Fruit fly (Drosophila melanogaster) whole organism, adult: Measurements from ENCODE around the gene CG6230.

Source experiments
- CG11617 ChIP-seq: fragments of 200-800 bp; sonication (Bioruptor generic); optimal IDR thresholded peaks from 2 replicates; lab custom pipeline; 2017; ENCODE audit warnings: mild to moderate bottlenecking, missing biosample characterization, missing genetic modification reagents, missing genetic modification characterization
- CG12768 ChIP-seq: fragments of 200-800 bp; sonication (Bioruptor generic); optimal IDR thresholded peaks from 2 replicates; lab custom pipeline; 2017; ENCODE audit warnings: missing biosample characterization, missing genetic modification characterization, mild to moderate bottlenecking, moderate library complexity, missing genetic modification reagents
- CG14711 ChIP-seq: fragments of 200-800 bp; sonication (Bioruptor generic); optimal IDR thresholded peaks from 2 replicates; lab custom pipeline; 2018; ENCODE audit warnings: missing biosample characterization, mild to moderate bottlenecking, missing genetic modification characterization, moderate library complexity
- CG1620 ChIP-seq: fragments of 200-800 bp; sonication (Bioruptor generic); optimal IDR thresholded peaks from 2 replicates; lab custom pipeline; 2016; ENCODE audit warnings: missing biosample characterization, missing genetic modification characterization
- CG33017 ChIP-seq: fragments of 200-800 bp; sonication (Bioruptor generic); optimal IDR thresholded peaks from 2 replicates; lab custom pipeline; 2018; ENCODE audit warnings: missing biosample characterization, mild to moderate bottlenecking, missing genetic modification characterization, moderate library complexity
- CG5204 ChIP-seq: fragments of 200-800 bp; sonication (Bioruptor generic); optimal IDR thresholded peaks from 2 replicates; lab custom pipeline; 2016; ENCODE audit warnings: missing biosample characterization, missing genetic modification characterization
- CG7045 ChIP-seq: fragments of 200-800 bp; sonication (Bioruptor generic); optimal IDR thresholded peaks from 2 replicates; lab custom pipeline; 2017; ENCODE audit warnings: missing biosample characterization, mild to moderate bottlenecking, missing genetic modification characterization
- CG7101 ChIP-seq: fragments of 200-800 bp; sonication (Bioruptor generic); optimal IDR thresholded peaks from 2 replicates; lab custom pipeline; 2018; ENCODE audit warnings: missing biosample characterization, mild to moderate bottlenecking, missing genetic modification characterization, moderate library complexity
- Clk ChIP-seq: fragments of 200-800 bp; sonication (Bioruptor generic); optimal IDR thresholded peaks from 2 replicates; lab custom pipeline; 2017; ENCODE audit warnings: missing biosample characterization, missing genetic modification characterization
- Crg-1 ChIP-seq: fragments of 200-800 bp; sonication (Bioruptor generic); optimal IDR thresholded peaks from 2 replicates; lab custom pipeline; 2016; ENCODE audit warnings: missing biosample characterization, missing genetic modification characterization
- Hr96 ChIP-seq: fragments of 200-800 bp; sonication (Bioruptor generic); optimal IDR thresholded peaks from 2 replicates; lab custom pipeline; 2016; ENCODE audit warnings: missing biosample characterization, missing genetic modification characterization
- Mnt ChIP-seq: fragments of 200-800 bp; sonication (Bioruptor generic); optimal IDR thresholded peaks from 2 replicates; lab custom pipeline; 2016; ENCODE audit warnings: missing biosample characterization, mild to moderate bottlenecking, missing genetic modification characterization
- bab1 ChIP-seq: fragments of 200-800 bp; sonication (Bioruptor generic); optimal IDR thresholded peaks from 3 replicates; lab custom pipeline; 2019; ENCODE audit warnings: missing biosample characterization, mild to moderate bottlenecking, missing genetic modification characterization, moderate library complexity
- cic ChIP-seq: fragments of 200-800 bp; sonication (Bioruptor generic); optimal IDR thresholded peaks from 2 replicates; lab custom pipeline; 2017; ENCODE audit warnings: missing biosample characterization, mild to moderate bottlenecking, missing genetic modification characterization, moderate library complexity
- cnc ChIP-seq, 2 experiments: fragments of >200 bp; optimal IDR thresholded peaks; 2 replicates each; lab custom pipeline; 2017
- kay ChIP-seq: fragments of 200-800 bp; sonication (Bioruptor generic); peaks from one replicate; lab custom pipeline; 2016; ENCODE audit warnings: missing biosample characterization, missing genetic modification characterization, borderline replicate concordance
- ovo ChIP-seq: fragments of 200-800 bp; sonication (Bioruptor generic); optimal IDR thresholded peaks from 2 replicates; lab custom pipeline; 2016; ENCODE audit warnings: missing biosample characterization, missing genetic modification characterization
- pad ChIP-seq: fragments of 200-800 bp; sonication (Bioruptor generic); optimal IDR thresholded peaks from 3 replicates; lab custom pipeline; 2017; ENCODE audit warnings: missing biosample characterization, missing genetic modification characterization, mild to moderate bottlenecking, moderate library complexity, missing genetic modification reagents
- tj ChIP-seq: fragments of 200-800 bp; sonication (Bioruptor generic); optimal IDR thresholded peaks from 3 replicates; lab custom pipeline; 2017; ENCODE audit warnings: missing biosample characterization, mild to moderate bottlenecking, missing genetic modification characterization, moderate library complexity
- toe ChIP-seq: fragments of 200-800 bp; sonication (Bioruptor generic); optimal IDR thresholded peaks from 2 replicates; lab custom pipeline; 2016; ENCODE audit warnings: missing biosample characterization, missing genetic modification characterization

The CG6230 gene

dm6 chr2L:11086357-11086924 lies 33.7 kb downstream of the CG6230 start, which contains the start of gene CG16854:
TSS of gene CG16854 (plus strand) at chr2L:11086721.
- TF ChIP-seq CG12768 (GFP tag; lab: Kevin White, UChicago), result no peak
- no peak for TF ChIP-seq Hr96
- TF ChIP-seq CG5204 (GFP tag; lab: Kevin White, UChicago), result no peak
- no peak for TF ChIP-seq pad (GFP tag; lab: Kevin White, UChicago)

DNA sequence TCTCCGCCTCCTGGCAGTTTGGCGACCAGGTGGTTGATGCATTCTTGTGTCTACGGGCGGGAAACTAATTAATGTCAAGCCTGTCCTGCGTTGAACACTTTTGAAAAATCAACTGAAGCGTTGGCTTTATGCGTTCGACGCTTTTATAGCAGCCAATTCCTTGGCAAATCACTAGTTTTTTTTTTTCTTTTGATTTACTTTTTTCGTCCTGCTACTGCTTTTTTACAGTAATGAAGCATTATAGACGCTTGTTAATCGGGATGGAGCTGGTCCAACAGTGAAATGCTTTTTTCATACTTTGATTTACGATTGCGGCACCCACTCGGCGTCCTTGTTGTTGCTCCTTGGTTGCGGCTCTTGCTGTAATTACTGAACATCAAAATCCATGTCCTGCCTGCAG lies 35.0 kb downstream of the CG6230 start, which contains the start of gene AstCC:
Gene AstCC (minus strand): TSS at position 101 of the 400 bp plus-strand sequence.
- TF ChIP-seq Mnt (GFP tag; lab: Kevin White, UChicago) (no peak), toe (GFP tag; lab: Kevin White, UChicago) (no peak), CG7101 (no peak), CG7045 (GFP tag; lab: Kevin White, UChicago) (no peak), Hr96 (no peak), cic (no peak), kay (GFP tag; lab: Kevin White, UChicago) (no peak)

dm6 chr2L:11082025-11082424 lies 38.1 kb downstream of the CG6230 start:
- TF ChIP-seq ovo (no peak), Clk (GFP tag; lab: Kevin White, UChicago) (no peak), kay (GFP tag; lab: Kevin White, UChicago) (no peak), CG12768 (GFP tag; lab: Kevin White, UChicago) (no peak), CG33017 (tag; lab: Kevin White, UChicago) (no peak), bab1 (no peak), tj (GFP tag; lab: Kevin White, UChicago) (no peak), CG14711 (no peak), CG5204 (GFP tag; lab: Kevin White, UChicago) (no peak)

dm6 chr2L:11081337-11081736 lies 38.8 kb downstream of the CG6230 start, which contains the start of gene AstC:
TSS of gene AstC (minus strand) at chr2L:11081399.
- TF ChIP-seq CG5204 (GFP tag; lab: Kevin White, UChicago) (no peak), bab1 (no peak), toe (GFP tag; lab: Kevin White, UChicago) (no peak), ovo (no peak), Mnt (GFP tag; lab: Kevin White, UChicago) (no peak), CG12768 (GFP tag; lab: Kevin White, UChicago) (no peak), CG1620 (GFP tag; lab: Kevin White, UChicago) (no peak), Clk (GFP tag; lab: Kevin White, UChicago) (no peak), Hr96 (no peak), cic (no peak), CG33017 (tag; lab: Kevin White, UChicago) (no peak), kay (GFP tag; lab: Kevin White, UChicago) (no peak), tj (GFP tag; lab: Kevin White, UChicago) (no peak)

DNA sequence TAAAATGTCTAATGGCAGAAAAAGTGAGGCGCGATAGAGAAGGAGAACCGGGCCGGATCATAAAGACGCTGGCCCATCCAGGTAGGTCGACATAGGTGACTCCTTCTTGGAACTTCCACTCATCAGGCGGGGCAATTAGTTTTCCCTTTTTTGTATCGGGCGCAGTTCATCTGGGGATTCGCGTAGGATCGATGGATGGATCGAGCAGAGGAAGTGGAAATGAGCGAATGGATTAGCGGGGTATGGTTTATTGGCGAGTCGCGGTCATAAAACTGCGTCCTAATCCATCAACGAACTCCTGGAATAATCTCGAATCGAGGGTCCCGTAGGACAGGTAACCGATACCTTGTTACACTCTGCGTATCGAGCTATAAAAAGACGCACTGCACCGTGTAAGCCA lies 45.0 kb downstream of the CG6230 start, which contains the start of gene CG43725:
Gene CG43725 (plus strand): TSS at position 400 of the 400 bp plus-strand sequence.
- TF ChIP-seq ovo (no peak), CG7045 (GFP tag; lab: Kevin White, UChicago) (no peak), bab1 (no peak), CG7101 (no peak), Crg-1 (GFP tag; lab: Kevin White, UChicago) (no peak), CG11617 (GFP tag; lab: Kevin White, UChicago) (no peak), toe (GFP tag; lab: Kevin White, UChicago) (no peak), pad (GFP tag; lab: Kevin White, UChicago) (no peak), kay (GFP tag; lab: Kevin White, UChicago) (no peak), CG14711 (no peak), Hr96 (no peak), CG1620 (GFP tag; lab: Kevin White, UChicago) (no peak), cic (no peak), CG12768 (GFP tag; lab: Kevin White, UChicago) (no peak), Clk (GFP tag; lab: Kevin White, UChicago) (no peak), CG33017 (tag; lab: Kevin White, UChicago) (no peak), CG5204 (GFP tag; lab: Kevin White, UChicago) (no peak), Mnt (GFP tag; lab: Kevin White, UChicago) (no peak), cnc (optimal IDR thresholded peaks at IDR 0.05; lab: Kevin White, UChicago) (no peak)

dm6 chr2L:11073947-11074346 lies 46.2 kb downstream of the CG6230 start:
- TF ChIP-seq CG12768 (GFP tag; lab: Kevin White, UChicago) (no peak), CG7045 (GFP tag; lab: Kevin White, UChicago) (no peak), Crg-1 (GFP tag; lab: Kevin White, UChicago) (no peak), cic (no peak), tj (GFP tag; lab: Kevin White, UChicago) (no peak), cnc (optimal IDR thresholded peaks at IDR 0.05; lab: Kevin White, UChicago) (no peak), Mnt (GFP tag; lab: Kevin White, UChicago) (no peak), toe (GFP tag; lab: Kevin White, UChicago) (no peak), CG7101 (no peak), CG1620 (GFP tag; lab: Kevin White, UChicago) (no peak), CG5204 (GFP tag; lab: Kevin White, UChicago) (no peak), pad (GFP tag; lab: Kevin White, UChicago) (no peak), Clk (GFP tag; lab: Kevin White, UChicago) (no peak), Hr96 (no peak), ovo (no peak), kay (GFP tag; lab: Kevin White, UChicago) (no peak)
